Worm (Caenorhabditis elegans) whole organism, L4 larva: ENCODE results near the gene F35F11.2.

Experiments used
- F10B5.3 ChIP-seq: sonication (generic microtip); optimal IDR thresholded peaks from 2 replicates; lab custom pipeline; 2016; ENCODE audit warnings: mild to moderate bottlenecking, missing genetic modification characterization, missing compliant biosample characterization
- aly-2 ChIP-seq: sonication (generic microtip); optimal IDR thresholded peaks from 2 replicates; lab custom pipeline; 2018; ENCODE audit warnings: missing biosample characterization, missing genetic modification characterization
- cey-2 ChIP-seq: sonication (generic microtip); optimal IDR thresholded peaks from 3 replicates; lab custom pipeline; 2017; ENCODE audit warnings: missing genetic modification characterization, mild to moderate bottlenecking, missing compliant biosample characterization, antibody characterized with exemption, borderline replicate concordance; ENCODE audit not compliant: insufficient read depth
- fkh-10 ChIP-seq: fragments of 150-350 bp; optimal IDR thresholded peaks from 2 replicates; lab custom pipeline; 2014; ENCODE audit warnings: missing biosample characterization, missing genetic modification reagents, missing genetic modification characterization
- lin-39 ChIP-seq: fragments of 150-350 bp; optimal IDR thresholded peaks from 2 replicates; lab custom pipeline; 2014; ENCODE audit warnings: missing biosample characterization, missing genetic modification reagents, missing genetic modification characterization
- nhr-10 ChIP-seq: fragments of 150-350 bp; optimal IDR thresholded peaks from 2 replicates; lab custom pipeline; 2014; ENCODE audit warnings: missing biosample characterization, missing genetic modification characterization
- nhr-237 ChIP-seq: sonication (generic microtip); optimal IDR thresholded peaks from 2 replicates; lab custom pipeline; 2017; ENCODE audit warnings: missing biosample characterization, missing genetic modification characterization
- pha-4 ChIP-seq, 2 experiments: fragments of 150-350 bp in 1 of 2; fragments of 200-800 bp in 1 of 2; sonication (Bioruptor generic) in 1 of 2; IDR thresholded peaks in 1 of 2; optimal IDR thresholded peaks in 1 of 2; 2 replicates each; pipeline versions ENCODE4 v1.3.6 to Lab custom; 2014 to 2022; ENCODE audit warnings: missing genetic modification characterization in 2 of 2, missing genetic modification reagents in 2 of 2, missing biosample characterization in 1 of 2, missing compliant biosample characterization in 1 of 2
- sdz-12 ChIP-seq: fragments of 200-800 bp; sonication (Bioruptor generic); optimal IDR thresholded peaks from 2 replicates; lab custom pipeline; 2018; ENCODE audit warnings: mild to moderate bottlenecking, missing genetic modification characterization, missing compliant biosample characterization
- unc-130 ChIP-seq: sonication (generic microtip); optimal IDR thresholded peaks from 2 replicates; lab custom pipeline; 2016; ENCODE audit warnings: missing genetic modification reagents, missing genetic modification characterization, missing compliant biosample characterization
- unc-39 ChIP-seq: sonication (generic microtip); optimal IDR thresholded peaks from 2 replicates; lab custom pipeline; 2017; ENCODE audit warnings: missing biosample characterization, missing genetic modification characterization
- unc-62 ChIP-seq, 3 experiments: fragments of 150-350 bp in 1 of 3; sonication (generic microtip); optimal IDR thresholded peaks in 2 of 3; peaks in 1 of 3; 1 replicate in 1 of 3; 2 replicates in 2 of 3; lab custom pipeline; 2014 to 2017; ENCODE audit warnings: missing biosample characterization in 3 of 3, missing genetic modification characterization in 3 of 3, missing genetic modification reagents in 3 of 3, missing genotype in 1 of 3
- ztf-11 ChIP-seq: fragments of 150-350 bp; optimal IDR thresholded peaks from 2 replicates; lab custom pipeline; 2014; ENCODE audit warnings: missing biosample characterization, missing genetic modification characterization

DNA sequence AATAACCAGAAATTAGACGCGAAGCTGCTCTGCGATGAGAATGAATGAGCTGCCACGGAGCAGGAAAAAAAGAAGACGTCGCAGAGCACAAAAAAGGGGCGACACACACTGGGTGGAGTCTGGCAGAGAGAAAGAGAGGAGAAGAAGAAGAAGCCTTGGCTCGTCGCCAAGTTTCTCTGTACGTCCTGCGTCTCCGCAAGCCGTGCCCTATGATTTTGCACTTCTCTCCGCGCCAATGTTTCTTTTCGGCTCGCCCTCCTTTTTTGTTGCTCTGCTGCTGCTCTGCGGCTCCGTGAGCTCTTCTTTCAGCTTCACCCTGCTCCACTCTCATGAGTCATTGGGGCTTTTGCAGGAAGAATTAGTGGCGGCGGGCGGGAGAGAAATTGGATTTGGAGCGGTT is 5.2 kb upstream of the F35F11.2 start, which contains the start of gene hlh-30:
- TF ChIP-seq unc-39 (tag; lab: Kevin White, UChicago) = no peak
- 0 out of 2 replicates have a peak, but pooled peaks have one; percentile 7 for TF ChIP-seq pha-4 (GFP tag; IDR thresholded peaks at IDR 0.05; lab: Robert Waterston, UW)
- no peak for TF ChIP-seq pha-4 (tag; optimal IDR thresholded peaks at IDR 0.05; lab: Kevin White, UChicago)
- TF ChIP-seq aly-2 = no peak
- no peak for TF ChIP-seq F10B5.3 (tag; lab: Kevin White, UChicago)
- TF ChIP-seq unc-130 (GFP tag; lab: Kevin White, UChicago) = no peak
- TF ChIP-seq lin-39 (tag; lab: Kevin White, UChicago) = no peak
- no peak for TF ChIP-seq cey-2 (tag; lab: Kevin White, UChicago)
- no peak for TF ChIP-seq nhr-10 (tag; lab: Kevin White, UChicago)
- no peak for TF ChIP-seq nhr-237 (tag; lab: Kevin White, UChicago)
- no peak for TF ChIP-seq ztf-11 (tag; lab: Kevin White, UChicago)
- TF ChIP-seq unc-62 (GFP tag; optimal IDR thresholded peaks at IDR 0.05 in 1 of 2; lab: Kevin White, UChicago) = no peak
- no peak for TF ChIP-seq unc-62 (tag; optimal IDR thresholded peaks at IDR 0.05; lab: Kevin White, UChicago)
- peak; percentile 30 for TF ChIP-seq fkh-10 (GFP tag; lab: Kevin White, UChicago)
- TF ChIP-seq sdz-12 (GFP tag; lab: Kevin White, UChicago) = no peak
